Fruit fly (Drosophila melanogaster) Kc167 (cell line): ENCODE results near the gene CG5787.

Experiments used
- Myc ChIP-seq: fragments of >200 bp; optimal IDR thresholded peaks from 2 replicates; lab custom pipeline; 2017; ENCODE audit warnings: missing external identifiers
- Sin3A ChIP-seq: fragments of >200 bp; optimal IDR thresholded peaks from 2 replicates; lab custom pipeline; 2018; ENCODE audit warnings: missing external identifiers
- ttk ChIP-seq: sonication (Bioruptor generic); optimal IDR thresholded peaks from 2 replicates; lab custom pipeline; 2017; ENCODE audit warnings: missing external identifiers

DNA sequence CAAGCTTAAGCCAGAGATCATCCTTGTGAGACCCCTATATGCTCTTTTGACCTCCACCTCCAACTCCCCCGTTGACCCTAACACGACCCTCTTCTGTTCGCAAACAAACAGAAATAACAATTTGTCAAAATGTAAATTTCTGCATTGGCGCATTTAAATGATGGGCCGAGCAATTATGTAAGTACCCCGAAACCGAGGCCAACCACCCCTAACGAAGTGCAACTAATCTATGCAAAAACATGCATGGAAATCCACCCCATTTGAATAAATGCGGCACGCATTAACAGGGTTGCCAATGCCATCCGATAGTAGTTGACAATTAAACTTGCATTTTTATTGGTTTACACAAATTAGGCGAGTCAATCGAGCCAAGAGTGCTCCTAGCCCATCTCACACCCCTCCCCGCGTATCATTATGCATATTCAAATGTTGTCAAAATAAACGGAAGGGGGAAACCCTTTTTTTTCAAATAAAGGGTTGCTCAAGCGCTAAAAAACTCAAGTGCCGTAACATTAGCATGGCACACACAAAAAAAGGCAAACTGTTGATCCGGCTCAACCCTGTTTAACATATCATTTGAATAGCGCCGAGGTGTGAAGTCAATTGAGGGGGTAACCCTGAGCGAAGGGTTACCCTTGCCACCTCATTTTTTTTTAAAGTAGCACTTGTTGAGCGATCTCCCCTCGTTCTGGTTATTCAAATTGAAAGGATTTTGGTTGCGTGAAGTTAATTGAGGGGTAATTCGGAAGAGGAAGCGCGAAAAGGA lies 31.0 kb downstream of the CG5787 start:
- TF ChIP-seq Sin3A (no peak), ttk (lab: Kevin White, UChicago) (no peak), Myc (no peak)
